Fruit fly (Drosophila melanogaster) Kc167 (cell line): ENCODE measurements around the gene CG5388.

Experiments
- Myc ChIP-seq: fragments of >200 bp; optimal IDR thresholded peaks from 2 replicates; lab custom pipeline; 2017; ENCODE audit warnings: missing external identifiers
- Sin3A ChIP-seq: fragments of >200 bp; optimal IDR thresholded peaks from 2 replicates; lab custom pipeline; 2018; ENCODE audit warnings: missing external identifiers
- h ChIP-seq: fragments of >200 bp; optimal IDR thresholded peaks from 3 replicates; lab custom pipeline; 2018; ENCODE audit warnings: missing external identifiers
- insv ChIP-seq: fragments of >200 bp; optimal IDR thresholded peaks from 3 replicates; lab custom pipeline; 2018; ENCODE audit warnings: missing external identifiers
- psq ChIP-seq: fragments of >200 bp; optimal IDR thresholded peaks from 2 replicates; lab custom pipeline; 2017; ENCODE audit warnings: missing external identifiers
- ttk ChIP-seq: sonication (Bioruptor generic); optimal IDR thresholded peaks from 2 replicates; lab custom pipeline; 2017; ENCODE audit warnings: missing external identifiers

dm6 chr3R:22362218-22362907, 22.3 kb upstream of the CG5388 start, which contains the start of the genes JMJD6, CG7071 and Muted:
- TF ChIP-seq psq (lab: Kevin White, UChicago) (no peak), ttk (no peak), Myc (lab: Kevin White, UChicago) (no peak), Sin3A (lab: Kevin White, UChicago) (no peak), h (lab: Kevin White, UChicago) (no peak), insv (lab: Kevin White, UChicago) (no peak)
